Fruit fly (Drosophila melanogaster): Measurements from ENCODE around the gene CG6026.

CG6026 gene

dm6 chr3R:19067876-19068406 lies 34.6 kb downstream of the CG6026 start (continued):
- 0 out of 2 replicates have a peak, but pooled peaks have one; percentile 43 for TF ChIP-seq CG11696 (GFP tag; IDR thresholded peaks at IDR 0.05)
- no peak for TF ChIP-seq CG7357 (GFP tag; IDR thresholded peaks at IDR 0.05)
- 0 out of 2 replicates have a peak, but pooled peaks have one; percentile 9 for TF ChIP-seq stc (GFP tag; IDR thresholded peaks at IDR 0.05)
- peak; percentile 41; the same call in 1 of the 2 replicates for TF ChIP-seq Awh (GFP tag; IDR thresholded peaks at IDR 0.05)
- TF ChIP-seq dmrt11E (tag; optimal IDR thresholded peaks at IDR 0.05), result no peak
- peak in 1 of 2 experiments; percentile 11 for TF ChIP-seq Pdp1 (GFP tag; optimal IDR thresholded peaks at IDR 0.05)
- no peak for TF ChIP-seq Camta (GFP tag; optimal IDR thresholded peaks at IDR 0.05)
- peak; percentile 3 for TF ChIP-seq tup (GFP tag; optimal IDR thresholded peaks at IDR 0.05)
- no peak for TF ChIP-seq Gug (GFP tag; IDR thresholded peaks at IDR 0.05)
- no peak for TF ChIP-seq CG34422 (GFP tag; IDR thresholded peaks at IDR 0.05)
- TF ChIP-seq Hmr (GFP tag; optimal IDR thresholded peaks at IDR 0.05), result peak; percentile 48
- TF ChIP-seq CG12071 (GFP tag; optimal IDR thresholded peaks at IDR 0.05), result peak; percentile 10
- no peak for TF ChIP-seq wor (GFP tag; IDR thresholded peaks at IDR 0.05)
- TF ChIP-seq sug (tag; optimal IDR thresholded peaks at IDR 0.05), result peak; percentile 57
- TF ChIP-seq pho (GFP tag; optimal IDR thresholded peaks at IDR 0.05), result no peak
- TF ChIP-seq CG17328 (GFP tag; IDR thresholded peaks at IDR 0.05), result 0 out of 2 replicates have a peak, but pooled peaks have one; percentile 9
- no peak for TF ChIP-seq CG10565 (GFP tag; optimal IDR thresholded peaks at IDR 0.05)
- TF ChIP-seq CG6175 (GFP tag; IDR thresholded peaks at IDR 0.05), result no peak
- TF ChIP-seq knrl (GFP tag; IDR thresholded peaks at IDR 0.05; ENCODE audit: partially characterized antibody), result no peak
- TF ChIP-seq CG1529 (GFP tag; optimal IDR thresholded peaks at IDR 0.05), result no peak
- TF ChIP-seq CG11085 (GFP tag; IDR thresholded peaks at IDR 0.05), result no peak
- peak; percentile 34 for TF ChIP-seq Vsx1 (GFP tag; optimal IDR thresholded peaks at IDR 0.05)
- TF ChIP-seq otp (GFP tag; IDR thresholded peaks at IDR 0.05), result no peak
- peak; percentile 37 for TF ChIP-seq Asciz (GFP tag; optimal IDR thresholded peaks at IDR 0.05)
- no peak for TF ChIP-seq Hand (GFP tag; optimal IDR thresholded peaks at IDR 0.05)
- TF ChIP-seq tio (GFP tag; optimal IDR thresholded peaks at IDR 0.05), result peak; percentile 2
- TF ChIP-seq ftz-f1 (GFP tag; optimal IDR thresholded peaks at IDR 0.05), result no peak
- no peak for TF ChIP-seq chn (GFP tag; optimal IDR thresholded peaks at IDR 0.05)
- TF ChIP-seq CG31388 (GFP tag; optimal IDR thresholded peaks at IDR 0.05), result no peak
- peak; percentile 29 for TF ChIP-seq Fer1 (GFP tag; optimal IDR thresholded peaks at IDR 0.05)
- TF ChIP-seq CG8924 (tag; optimal IDR thresholded peaks at IDR 0.05), result no peak
- TF ChIP-seq Scr (GFP tag; IDR thresholded peaks at IDR 0.05; ENCODE audit: partially characterized antibody), result no peak
- TF ChIP-seq E2f1 (GFP tag; IDR thresholded peaks at IDR 0.05), result no peak
- no peak for TF ChIP-seq CG34224 (GFP tag; IDR thresholded peaks at IDR 0.05; ENCODE audit: partially characterized antibody)
- no peak for TF ChIP-seq CG12104 (GFP tag; optimal IDR thresholded peaks at IDR 0.05)
- no peak for TF ChIP-seq cato (GFP tag; optimal IDR thresholded peaks at IDR 0.05; ENCODE audit: borderline replicate concordance)
- TF ChIP-seq CG12659 (GFP tag; optimal IDR thresholded peaks at IDR 0.05), result no peak
- peak; percentile 32; the same call in 1 of the 2 replicates for TF ChIP-seq onecut (GFP tag; IDR thresholded peaks at IDR 0.05)
- peak; percentile 25 for TF ChIP-seq CG15514 (GFP tag; optimal IDR thresholded peaks at IDR 0.05)
- no peak for TF ChIP-seq ham (GFP tag; IDR thresholded peaks at IDR 0.05)
- TF ChIP-seq grn (GFP tag; optimal IDR thresholded peaks at IDR 0.05), result peak; percentile 88
- TF ChIP-seq Mrtf (GFP tag; IDR thresholded peaks at IDR 0.05), result no peak
- TF ChIP-seq sens (GFP tag), result peak; percentile 81
- no peak for TF ChIP-seq seq (GFP tag; IDR thresholded peaks at IDR 0.05)
- TF ChIP-seq sisA (GFP tag; IDR thresholded peaks at IDR 0.05), result no peak
- TF ChIP-seq zen (tag; optimal IDR thresholded peaks at IDR 0.05), result no peak
- TF ChIP-seq ab (GFP tag; optimal IDR thresholded peaks at IDR 0.05), result no peak
- no peak for TF ChIP-seq E2f2 (GFP tag; IDR thresholded peaks at IDR 0.05)
- TF ChIP-seq sqz (GFP tag; optimal IDR thresholded peaks at IDR 0.05), result peak; percentile 53
- TF ChIP-seq MTF-1 (GFP tag; optimal IDR thresholded peaks at IDR 0.05; ENCODE audit: borderline replicate concordance), result peak; percentile 2
- peak; percentile 12 for TF ChIP-seq CG2678 (tag; optimal IDR thresholded peaks at IDR 0.05)
